Fruit fly (Drosophila melanogaster): ENCODE data around the gene CycG.

DNA sequence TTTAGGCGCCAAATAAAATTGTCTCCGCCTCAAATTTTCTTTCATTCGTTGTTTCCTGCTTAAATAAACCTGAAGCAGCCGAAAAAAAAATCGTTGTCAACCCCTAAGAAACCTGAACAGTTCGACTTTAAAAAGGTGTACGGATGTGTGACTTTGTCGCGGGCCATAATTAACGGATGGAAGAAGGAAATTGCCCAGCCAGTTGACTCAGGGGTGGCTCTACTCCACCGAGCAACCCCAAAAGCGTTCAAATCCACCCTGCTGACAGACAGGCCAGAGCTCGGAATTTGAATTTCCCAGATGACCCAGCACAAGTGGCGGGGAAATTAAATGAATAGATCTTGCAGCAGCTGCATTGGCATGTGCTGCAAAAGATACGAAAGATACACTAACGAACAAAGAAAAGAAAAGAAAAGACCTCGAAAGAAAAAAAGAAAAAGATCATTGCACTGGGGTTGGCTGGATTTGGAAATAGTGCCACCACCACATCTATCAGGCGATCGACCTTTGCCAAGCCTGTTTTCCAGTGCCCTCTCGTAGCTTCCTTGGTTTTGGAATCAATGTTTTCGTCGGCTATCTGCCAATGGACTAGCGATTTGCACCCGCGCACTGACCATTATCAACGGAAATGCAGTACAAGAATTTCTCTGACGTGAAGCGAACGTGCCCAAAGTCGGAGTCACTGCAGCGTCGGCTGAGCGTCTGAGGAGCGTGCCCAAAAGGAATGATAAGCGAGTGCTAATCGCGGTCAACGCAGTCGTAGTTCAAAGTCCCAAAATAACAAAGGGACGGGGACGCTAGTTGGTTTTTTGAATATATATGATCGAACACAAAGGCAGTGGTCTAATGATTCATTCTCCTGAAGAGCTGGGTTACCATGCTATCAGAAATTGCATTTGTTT lies 6.0 kb downstream of the CycG start:
- no peak for TF ChIP-seq CG10631 (GFP tag; optimal IDR thresholded peaks at IDR 0.05)
- no peak for TF ChIP-seq Sox102F (GFP tag; optimal IDR thresholded peaks at IDR 0.05)
- TF ChIP-seq CG6808 (GFP tag; optimal IDR thresholded peaks at IDR 0.05) = no peak
- no peak for TF ChIP-seq CG16779 (tag; optimal IDR thresholded peaks at IDR 0.05)
- no peak for TF ChIP-seq CG9139 (GFP tag; optimal IDR thresholded peaks at IDR 0.05)
- no peak for TF ChIP-seq OdsH (GFP tag; optimal IDR thresholded peaks at IDR 0.05)
- TF ChIP-seq Sox14 (GFP tag; optimal IDR thresholded peaks at IDR 0.05) = no peak
- TF ChIP-seq vri (GFP tag; optimal IDR thresholded peaks at IDR 0.05) = no peak
- no peak for TF ChIP-seq Ets96B (tag; optimal IDR thresholded peaks at IDR 0.05)
- TF ChIP-seq Blimp-1 (GFP tag; optimal IDR thresholded peaks at IDR 0.05) = no peak
- no peak for TF ChIP-seq Eip75B (GFP tag; optimal IDR thresholded peaks at IDR 0.05)
